Fruit fly (Drosophila melanogaster): Measurements from ENCODE around the gene Bro.

The Bro gene

DNA sequence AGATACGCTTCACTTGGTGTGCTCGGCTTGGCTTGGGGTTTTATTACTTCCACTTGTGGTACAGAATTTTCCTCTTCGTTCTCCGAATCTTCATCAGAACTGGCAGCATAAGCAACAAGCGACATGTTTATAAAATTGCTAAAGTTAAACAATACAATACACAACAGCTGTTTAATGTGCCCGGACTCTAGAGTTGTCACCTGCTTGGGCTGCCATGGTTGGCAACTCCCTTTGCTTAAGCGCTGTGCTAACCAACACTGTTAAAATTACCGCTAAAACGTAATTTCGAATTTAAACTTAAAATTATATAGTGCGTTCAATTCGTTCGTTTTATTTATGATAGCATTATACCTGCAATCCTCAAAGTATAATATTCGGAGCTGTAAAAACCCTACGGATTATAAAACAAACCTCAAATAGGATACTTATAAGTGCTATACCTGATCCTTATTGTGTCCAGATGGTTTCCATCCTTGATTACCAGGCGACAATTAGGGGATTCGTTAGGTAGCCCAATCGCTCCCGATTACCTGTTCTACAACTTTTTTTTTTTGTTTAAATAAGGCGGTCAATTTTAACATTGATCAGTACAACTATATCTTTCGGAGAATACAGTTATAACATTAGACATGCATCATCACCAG is at the start of gene Bro, which contains the start of gene CG17249:
Gene Bro, plus strand, starts transcription at position 594 of the 644 bp plus-strand sequence.
Gene CG17249, minus strand, starts transcription at position 189 of the 644 bp plus-strand sequence.
- no peak for TF ChIP-seq noc (tag; optimal IDR thresholded peaks at IDR 0.05)

DNA sequence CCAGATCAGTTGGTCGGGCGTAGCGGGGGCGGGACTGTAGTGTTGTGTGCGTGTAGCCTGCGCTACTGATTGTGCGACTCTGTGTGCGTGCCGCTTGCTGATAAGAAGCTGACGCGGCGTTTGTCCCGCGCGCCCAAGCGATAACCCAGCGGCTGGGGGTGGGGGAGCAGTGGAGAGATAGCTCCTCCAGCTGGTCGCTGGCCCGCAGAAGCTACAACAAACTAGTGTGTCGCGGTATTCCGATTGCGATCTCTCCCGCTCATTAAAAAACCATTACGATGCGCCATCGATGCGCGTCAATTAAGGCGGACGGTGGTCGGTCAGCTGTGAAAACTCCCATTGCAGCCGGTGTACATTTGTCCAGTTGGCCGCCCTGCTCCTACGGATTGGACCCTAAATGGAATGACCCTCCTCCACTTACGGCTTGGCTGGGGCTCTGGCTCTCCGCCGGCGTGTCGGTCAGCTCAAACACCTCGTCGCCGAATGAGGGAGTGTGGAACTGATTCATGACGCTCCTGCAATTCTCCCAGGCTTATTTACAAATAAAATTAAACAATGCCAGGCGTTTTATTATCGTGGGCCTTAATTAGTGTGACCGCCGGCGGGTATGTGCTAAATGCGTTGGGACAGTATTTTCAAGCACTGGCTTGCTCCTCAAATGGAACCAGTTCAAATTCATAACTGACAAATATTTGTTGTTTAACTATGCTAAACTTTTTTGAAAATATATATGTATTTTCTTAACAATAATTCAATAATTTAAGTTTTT is 45.4 kb upstream of the Bro start, which contains the start of gene CG12104:
Gene CG12104, minus strand, starts transcription at position 611 of the 769 bp plus-strand sequence.
- peak; percentile 80 for TF ChIP-seq noc (tag; optimal IDR thresholded peaks at IDR 0.05)

dm6 chr3L:1602833-1603128 is 44.9 kb upstream of the Bro start, which contains the start of the genes CG18170 and CG33791:
CG18170 (plus strand) TSS chr3L:1602954.
CG33791 (plus strand) TSS chr3L:1602954.
- TF ChIP-seq noc (tag; optimal IDR thresholded peaks at IDR 0.05): no peak

- no peak for TF ChIP-seq noc (tag; optimal IDR thresholded peaks at IDR 0.05)
Observed at dm6 chr3L:1609611-1610010, 38.1 kb upstream of the Bro start.

DNA sequence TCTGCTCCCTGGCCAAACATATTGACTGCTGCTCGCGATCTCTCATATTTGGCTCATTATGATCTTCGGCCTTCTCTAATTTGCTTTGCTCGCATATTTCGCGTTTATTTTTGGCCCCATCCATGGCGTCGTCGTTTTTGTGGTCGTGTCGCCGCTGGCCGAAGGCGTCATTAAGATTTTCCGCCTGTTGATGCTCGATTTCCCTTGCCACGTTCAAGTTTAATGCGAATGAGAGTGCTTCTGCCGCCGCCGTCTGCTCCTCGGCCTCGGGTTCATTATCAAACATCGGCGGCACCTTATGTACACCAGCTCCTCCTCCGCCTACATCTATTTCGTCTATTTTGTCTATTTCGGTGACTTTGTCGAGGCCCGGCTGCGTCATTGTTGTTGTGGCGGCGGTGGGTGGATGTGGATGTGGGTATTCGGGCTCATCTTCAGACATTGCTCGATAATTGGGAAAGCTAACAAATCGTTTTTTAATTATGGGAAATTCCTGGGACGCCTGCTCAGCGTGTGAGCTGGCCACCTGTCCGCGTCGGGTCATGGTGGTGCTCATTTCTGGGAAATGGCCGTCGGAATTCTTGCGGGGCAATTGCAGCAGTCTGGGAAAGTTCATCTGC is 33.1 kb upstream of the Bro start:
- TF ChIP-seq noc (tag; optimal IDR thresholded peaks at IDR 0.05): no peak

DNA sequence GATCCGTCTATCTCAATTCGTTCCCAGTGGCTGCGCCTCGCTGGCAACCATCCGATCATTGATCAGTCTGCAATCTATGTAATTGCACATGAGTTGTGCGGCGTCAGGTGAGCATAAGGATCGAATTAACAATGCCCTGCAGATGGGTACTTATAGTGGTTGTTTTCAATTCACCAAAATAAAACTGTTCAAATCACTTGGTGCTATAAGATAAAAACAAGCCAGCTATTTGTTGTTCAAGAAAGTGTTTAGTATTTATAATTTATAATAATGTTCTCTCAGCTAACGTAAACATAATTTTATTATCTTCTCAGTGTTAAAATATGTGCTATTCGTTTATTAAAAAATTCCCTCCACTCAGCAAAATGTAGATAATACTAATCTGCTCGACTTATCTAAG is 32.0 kb upstream of the Bro start, which contains the start of gene CG12105:
Gene CG12105, minus strand, starts transcription at position 101 of the 400 bp plus-strand sequence.
- TF ChIP-seq noc (tag; optimal IDR thresholded peaks at IDR 0.05): no peak

dm6 chr3L:1618116-1618727 is 29.4 kb upstream of the Bro start, which contains the start of the genes CG13926, ABCB7 and CG33230:
CG13926 (minus strand) TSS chr3L:1618158.
ABCB7 (plus strand) TSS chr3L:1618414.
CG33230 (plus strand) TSS chr3L:1618414.
- peak; percentile 69 for TF ChIP-seq noc (tag; optimal IDR thresholded peaks at IDR 0.05)

dm6 chr3L:1626924-1627323 is 20.7 kb upstream of the Bro start:
- TF ChIP-seq noc (tag; optimal IDR thresholded peaks at IDR 0.05): no peak

DNA sequence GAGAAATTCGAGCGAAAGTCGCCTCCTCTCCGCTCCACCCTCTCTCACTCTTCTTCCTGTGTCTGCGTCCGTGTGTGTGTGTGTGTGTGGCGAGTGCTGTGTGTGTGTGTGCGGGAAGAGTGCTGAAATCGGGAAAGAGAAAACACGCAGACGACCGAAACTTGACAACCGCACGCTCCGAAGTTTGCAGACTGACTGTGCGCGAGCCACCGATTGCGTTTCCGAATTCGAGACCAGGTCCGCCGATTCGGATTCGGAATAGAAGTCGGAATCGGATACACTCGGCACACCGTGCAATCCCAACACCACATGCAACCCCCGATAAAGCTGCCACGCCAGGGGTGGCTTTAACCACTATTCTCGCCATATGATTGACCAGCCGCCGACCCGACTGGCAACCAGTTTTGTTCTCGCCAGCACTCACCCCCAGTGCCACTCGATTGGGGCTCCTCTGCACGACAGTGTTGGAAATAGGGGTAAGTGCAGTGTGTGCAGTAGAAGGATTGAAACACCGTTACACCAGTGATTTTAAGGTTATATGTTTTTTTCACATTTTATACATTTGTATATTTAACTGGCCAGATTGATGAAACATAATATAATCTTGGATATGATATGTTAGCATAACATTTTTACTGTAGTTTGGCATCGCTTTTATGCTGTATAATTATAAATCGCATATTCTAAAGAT is 19.3 kb upstream of the Bro start, which contains the start of gene CG13928:
Gene CG13928, minus strand, starts transcription at position 202 of the 691 bp plus-strand sequence.
- no peak for TF ChIP-seq noc (tag; optimal IDR thresholded peaks at IDR 0.05)

DNA sequence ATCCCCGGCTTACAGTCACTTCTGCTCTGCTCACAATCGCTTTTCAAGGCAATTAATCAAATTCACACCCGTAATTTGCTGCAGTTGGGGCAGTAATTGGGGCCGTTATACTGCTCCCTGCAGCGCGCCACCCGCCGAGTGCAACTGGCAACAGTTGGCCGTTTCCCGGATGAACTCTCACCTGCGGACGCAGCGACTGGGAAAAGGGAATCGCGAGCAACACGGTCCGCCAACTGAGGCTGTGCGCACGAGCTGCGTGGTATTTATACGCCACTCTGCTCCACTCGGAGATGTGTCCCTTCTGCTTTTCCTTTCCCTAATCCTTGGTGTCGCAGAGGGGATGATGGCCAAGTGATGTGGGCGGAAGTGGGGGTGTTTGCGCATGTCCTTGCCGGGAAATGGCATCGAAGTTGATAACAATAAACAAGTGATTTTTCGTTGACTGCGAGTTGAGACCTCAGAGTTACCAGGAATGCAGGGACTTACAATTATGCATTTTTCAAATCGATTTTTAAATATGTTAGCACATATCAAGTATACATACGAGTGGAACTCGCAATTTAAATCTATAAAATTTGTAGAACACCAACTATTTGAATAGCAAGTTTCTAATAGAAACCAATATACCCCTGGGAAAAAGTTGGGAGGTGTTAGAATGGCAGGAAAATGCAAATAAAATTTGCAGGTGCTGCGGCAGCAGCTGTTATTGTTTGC is 18.4 kb upstream of the Bro start, which contains the start of gene GC:
Gene GC, minus strand, starts transcription at position 238 of the 714 bp plus-strand sequence.
- no peak for TF ChIP-seq noc (tag; optimal IDR thresholded peaks at IDR 0.05)

DNA sequence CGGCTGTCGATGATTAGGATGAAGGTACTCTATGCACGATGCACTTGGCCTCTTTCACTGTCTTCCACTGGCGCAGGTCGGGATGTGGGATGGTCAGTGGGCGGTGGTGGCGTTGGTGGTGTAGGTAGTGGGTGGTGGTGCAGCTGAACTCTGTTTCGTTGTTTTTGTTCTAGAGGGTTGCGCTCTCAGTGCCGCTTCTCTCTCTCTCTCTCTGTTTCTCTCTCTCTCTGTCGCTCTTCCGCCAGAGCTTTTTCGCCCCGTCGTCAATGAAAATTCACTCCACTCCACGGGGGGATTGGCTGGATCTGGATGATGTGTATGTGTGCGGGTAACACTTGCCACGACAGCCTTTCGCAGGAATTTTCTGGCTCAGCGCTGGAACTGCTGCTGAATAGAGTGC is 10.8 kb upstream of the Bro start:
- no peak for TF ChIP-seq noc (tag; optimal IDR thresholded peaks at IDR 0.05)

DNA sequence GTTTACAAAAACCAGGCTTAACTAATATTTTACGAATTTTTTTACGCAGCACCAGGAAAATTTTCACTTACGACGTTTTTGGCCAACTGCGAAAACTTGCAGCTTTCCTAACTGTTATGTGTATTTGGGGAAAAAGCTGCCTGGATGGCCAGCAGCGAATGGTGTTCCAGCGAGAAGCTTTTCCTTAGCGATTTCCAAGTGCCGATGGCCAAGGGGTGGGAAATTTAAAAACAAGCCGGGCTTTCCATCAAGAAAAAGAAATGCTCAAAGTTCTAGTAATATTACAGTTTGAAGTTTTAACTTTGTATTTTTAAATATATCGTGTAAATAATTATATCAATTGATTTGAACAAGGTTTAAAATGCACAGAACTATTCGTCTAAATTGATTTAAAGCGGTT is 10.0 kb upstream of the Bro start, which contains the start of gene nSyb:
Gene nSyb, minus strand, starts transcription at position 101 of the 400 bp plus-strand sequence.
- TF ChIP-seq noc (tag; optimal IDR thresholded peaks at IDR 0.05): no peak

dm6 chr3L:1639185-1639812 is 8.4 kb upstream of the Bro start, which contains the start of the genes Mettl2 and Bgb:
Mettl2 (minus strand) TSS chr3L:1639235.
Bgb (plus strand) TSS chr3L:1639711.
- TF ChIP-seq noc (tag; optimal IDR thresholded peaks at IDR 0.05): no peak

All from whole organism, larva.